Worm (Caenorhabditis elegans): Measurements from ENCODE around the gene F31E8.5.
A peak's percentile ranks its signal among the peaks of the same experiment; 100 is the strongest.

Gene F31E8.5

ce11 chrII:6833781-6834339 lies 26.8 kb upstream of the F31E8.5 start:
- TF ChIP-seq ref-1 (GFP tag; conservative IDR thresholded peaks at IDR 0.05) (no peak), T22C8.4 (GFP tag; IDR thresholded peaks at IDR 0.05) (no peak), cog-1 (tag; optimal IDR thresholded peaks at IDR 0.05) (no peak), flt-1 (GFP tag; IDR thresholded peaks at IDR 0.05) (no peak)

- 0 out of 2 replicates have a peak, but pooled peaks have one; percentile 14 for TF ChIP-seq T22C8.4 (GFP tag; IDR thresholded peaks at IDR 0.05)
- 0 out of 2 replicates have a peak, but pooled peaks have one; percentile 32 for TF ChIP-seq ztf-23 (GFP tag; IDR thresholded peaks at IDR 0.05)
- no peak for TF ChIP-seq ztf-29 (GFP tag; IDR thresholded peaks at IDR 0.05)
Observed at ce11 chrII:6832695-6833389, 25.8 kb upstream of the F31E8.5 start.

ce11 chrII:6832207-6832606 lies 25.1 kb upstream of the F31E8.5 start:
- TF ChIP-seq T22C8.4 (GFP tag; IDR thresholded peaks at IDR 0.05), result no peak
- no peak for TF ChIP-seq ztf-23 (GFP tag; IDR thresholded peaks at IDR 0.05)
- TF ChIP-seq cog-1 (tag; optimal IDR thresholded peaks at IDR 0.05), result no peak
- TF ChIP-seq ref-1 (GFP tag; conservative IDR thresholded peaks at IDR 0.05), result no peak
- TF ChIP-seq klf-2 (GFP tag; conservative IDR thresholded peaks at IDR 0.05), result no peak
- no peak for TF ChIP-seq ztf-29 (GFP tag; IDR thresholded peaks at IDR 0.05)
- TF ChIP-seq tab-1 (GFP tag; IDR thresholded peaks at IDR 0.05), result no peak
- no peak for TF ChIP-seq med-1 (GFP tag; optimal IDR thresholded peaks at IDR 0.05; ENCODE audit: insufficient read depth)
- no peak for TF ChIP-seq flt-1 (GFP tag; IDR thresholded peaks at IDR 0.05)

ce11 chrII:6831531-6832201 lies 24.6 kb upstream of the F31E8.5 start:
- no peak for TF ChIP-seq T22C8.4 (GFP tag; IDR thresholded peaks at IDR 0.05)
- no peak for TF ChIP-seq klf-2 (GFP tag; conservative IDR thresholded peaks at IDR 0.05)

ce11 chrII:6830923-6831322 lies 23.9 kb upstream of the F31E8.5 start:
- TF ChIP-seq tab-1 (GFP tag; IDR thresholded peaks at IDR 0.05) (peak; percentile 66; the same call in 1 of the 2 replicates), ztf-23 (GFP tag; IDR thresholded peaks at IDR 0.05) (0 out of 2 replicates have a peak, but pooled peaks have one; percentile 47), klf-2 (GFP tag; conservative IDR thresholded peaks at IDR 0.05) (no peak)

ce11 chrII:6830012-6830411 lies 22.9 kb upstream of the F31E8.5 start:
- TF ChIP-seq ztf-23 (GFP tag; IDR thresholded peaks at IDR 0.05), result no peak
- TF ChIP-seq ztf-29 (GFP tag; IDR thresholded peaks at IDR 0.05), result no peak
- TF ChIP-seq cog-1 (tag; optimal IDR thresholded peaks at IDR 0.05), result no peak
- no peak for TF ChIP-seq klf-2 (GFP tag; conservative IDR thresholded peaks at IDR 0.05)
- TF ChIP-seq med-1 (GFP tag; optimal IDR thresholded peaks at IDR 0.05; ENCODE audit: insufficient read depth), result no peak
- TF ChIP-seq T22C8.4 (GFP tag; IDR thresholded peaks at IDR 0.05), result no peak
- TF ChIP-seq flt-1 (GFP tag; IDR thresholded peaks at IDR 0.05), result no peak
- TF ChIP-seq ref-1 (GFP tag; conservative IDR thresholded peaks at IDR 0.05), result no peak
- no peak for TF ChIP-seq tab-1 (GFP tag; IDR thresholded peaks at IDR 0.05)

ce11 chrII:6829108-6829507 lies 22.0 kb upstream of the F31E8.5 start:
- TF ChIP-seq med-1 (GFP tag; optimal IDR thresholded peaks at IDR 0.05; ENCODE audit: insufficient read depth) (no peak), ref-1 (GFP tag; conservative IDR thresholded peaks at IDR 0.05) (no peak), cog-1 (tag; optimal IDR thresholded peaks at IDR 0.05) (no peak), klf-2 (GFP tag; conservative IDR thresholded peaks at IDR 0.05) (no peak), ztf-29 (GFP tag; IDR thresholded peaks at IDR 0.05) (no peak), T22C8.4 (GFP tag; IDR thresholded peaks at IDR 0.05) (no peak), flt-1 (GFP tag; IDR thresholded peaks at IDR 0.05) (no peak), tab-1 (GFP tag; IDR thresholded peaks at IDR 0.05) (no peak), ztf-23 (GFP tag; IDR thresholded peaks at IDR 0.05) (no peak)

ce11 chrII:6828073-6828900 lies 21.2 kb upstream of the F31E8.5 start:
- no peak for TF ChIP-seq tab-1 (GFP tag; IDR thresholded peaks at IDR 0.05)
- TF ChIP-seq med-1 (GFP tag; optimal IDR thresholded peaks at IDR 0.05; ENCODE audit: insufficient read depth), result no peak
- TF ChIP-seq cog-1 (tag; optimal IDR thresholded peaks at IDR 0.05), result no peak
- TF ChIP-seq flt-1 (GFP tag; IDR thresholded peaks at IDR 0.05), result no peak
- TF ChIP-seq ztf-23 (GFP tag; IDR thresholded peaks at IDR 0.05), result no peak
- no peak for TF ChIP-seq T22C8.4 (GFP tag; IDR thresholded peaks at IDR 0.05)
- no peak for TF ChIP-seq klf-2 (GFP tag; conservative IDR thresholded peaks at IDR 0.05)
- no peak for TF ChIP-seq ref-1 (GFP tag; conservative IDR thresholded peaks at IDR 0.05)

- no peak for TF ChIP-seq T22C8.4 (GFP tag; IDR thresholded peaks at IDR 0.05)
- TF ChIP-seq klf-2 (GFP tag; conservative IDR thresholded peaks at IDR 0.05), result no peak
- TF ChIP-seq ztf-29 (GFP tag; IDR thresholded peaks at IDR 0.05), result no peak
- TF ChIP-seq flt-1 (GFP tag; IDR thresholded peaks at IDR 0.05), result 0 out of 2 replicates have a peak, but pooled peaks have one; percentile 10
- TF ChIP-seq tab-1 (GFP tag; IDR thresholded peaks at IDR 0.05), result no peak
- no peak for TF ChIP-seq ref-1 (GFP tag; conservative IDR thresholded peaks at IDR 0.05)
- no peak for TF ChIP-seq ztf-23 (GFP tag; IDR thresholded peaks at IDR 0.05)
- no peak for TF ChIP-seq med-1 (GFP tag; optimal IDR thresholded peaks at IDR 0.05; ENCODE audit: insufficient read depth)
Observed at ce11 chrII:6827388-6827787, 20.3 kb upstream of the F31E8.5 start.
